Worm (Caenorhabditis elegans) whole organism, mixed stage, embryonic: ENCODE measurements around the gene sru-15.

Experiments
- M03D4.4 ChIP-seq: sonication (generic microtip); optimal IDR thresholded peaks from 2 replicates; lab custom pipeline; 2017; ENCODE audit warnings: mild to moderate bottlenecking, missing genetic modification characterization, missing compliant biosample characterization
- bed-3 ChIP-seq: fragments of 200-800 bp; sonication (Bioruptor generic); optimal IDR thresholded peaks from 3 replicates; lab custom pipeline; 2018; ENCODE audit warnings: mild to moderate bottlenecking, missing genetic modification characterization, moderate library complexity, missing compliant biosample characterization
- blmp-1 ChIP-seq: fragments of 150-350 bp; optimal IDR thresholded peaks from 2 replicates; lab custom pipeline; 2014; ENCODE audit warnings: missing biosample characterization, missing genetic modification characterization
- ceh-39 ChIP-seq: fragments of 150-350 bp; optimal IDR thresholded peaks from 2 replicates; lab custom pipeline; 2014; ENCODE audit warnings: missing biosample characterization, missing genetic modification characterization
- ceh-43 ChIP-seq: fragments of 200-800 bp; sonication (Bioruptor generic); optimal IDR thresholded peaks from 2 replicates; lab custom pipeline; 2018; ENCODE audit warnings: mild to moderate bottlenecking, missing genetic modification characterization, moderate library complexity, missing compliant biosample characterization
- ceh-83 ChIP-seq: fragments of 200-800 bp; sonication (Bioruptor generic); optimal IDR thresholded peaks from 2 replicates; lab custom pipeline; 2018; ENCODE audit warnings: mild to moderate bottlenecking, missing genetic modification characterization, missing compliant biosample characterization
- ces-1 ChIP-seq: fragments of 150-350 bp; optimal IDR thresholded peaks from 2 replicates; lab custom pipeline; 2014; ENCODE audit warnings: missing biosample characterization, missing genetic modification reagents, missing genetic modification characterization
- cnd-1 ChIP-seq: fragments of 200-800 bp; sonication (Bioruptor generic); optimal IDR thresholded peaks from 2 replicates; lab custom pipeline; 2018; ENCODE audit warnings: mild to moderate bottlenecking, missing genetic modification characterization, missing compliant biosample characterization
- drap-1 ChIP-seq: fragments of 200-800 bp; sonication (Bioruptor generic); optimal IDR thresholded peaks from 3 replicates; lab custom pipeline; 2018; ENCODE audit warnings: mild to moderate bottlenecking, missing genetic modification characterization, missing compliant biosample characterization
- elt-1 ChIP-seq: sonication (generic microtip); optimal IDR thresholded peaks from 2 replicates; lab custom pipeline; 2017; ENCODE audit warnings: missing genetic modification characterization, mild to moderate bottlenecking, missing compliant biosample characterization, antibody characterized with exemption, moderate library complexity, borderline replicate concordance; ENCODE audit not compliant: insufficient read depth
- flh-1 ChIP-seq: fragments of 200-800 bp; sonication (Bioruptor generic); optimal IDR thresholded peaks from 2 replicates; lab custom pipeline; 2018; ENCODE audit warnings: mild to moderate bottlenecking, missing genetic modification characterization, moderate library complexity, missing compliant biosample characterization
- ham-2 ChIP-seq: fragments of 200-800 bp; sonication (Bioruptor generic); optimal IDR thresholded peaks from 2 replicates; lab custom pipeline; 2018; ENCODE audit warnings: mild to moderate bottlenecking, missing genetic modification characterization, missing compliant biosample characterization
- hlh-1 ChIP-seq: fragments of 150-350 bp; optimal IDR thresholded peaks from 2 replicates; lab custom pipeline; 2014; ENCODE audit warnings: missing biosample characterization, missing genetic modification reagents, missing genetic modification characterization
- lsy-2 ChIP-seq: fragments of 150-350 bp; optimal IDR thresholded peaks from 2 replicates; lab custom pipeline; 2014; ENCODE audit warnings: missing biosample characterization, missing genetic modification characterization
- mab-5 ChIP-seq: fragments of 150-350 bp; optimal IDR thresholded peaks from 2 replicates; lab custom pipeline; 2014; ENCODE audit warnings: missing biosample characterization, missing genetic modification characterization
- mep-1 ChIP-seq: fragments of 150-350 bp; optimal IDR thresholded peaks from 2 replicates; lab custom pipeline; 2017; ENCODE audit warnings: missing biosample characterization, missing genetic modification reagents, missing genetic modification characterization, inconsistent platforms
- mls-2 ChIP-seq: sonication (generic microtip); optimal IDR thresholded peaks from 2 replicates; lab custom pipeline; 2016; ENCODE audit warnings: mild to moderate bottlenecking, missing genetic modification characterization, moderate library complexity, missing compliant biosample characterization
- nhr-12 ChIP-seq: fragments of 150-350 bp; optimal IDR thresholded peaks from 2 replicates; lab custom pipeline; 2014; ENCODE audit warnings: missing biosample characterization, missing genetic modification characterization
- nhr-2 ChIP-seq: fragments of 150-350 bp; optimal IDR thresholded peaks from 2 replicates; lab custom pipeline; 2014; ENCODE audit warnings: missing biosample characterization, missing genetic modification characterization
- nhr-237 ChIP-seq: fragments of 150-350 bp; optimal IDR thresholded peaks from 2 replicates; lab custom pipeline; 2014; ENCODE audit warnings: missing biosample characterization, missing genetic modification characterization
- nhr-28 ChIP-seq: fragments of 150-350 bp; optimal IDR thresholded peaks from 2 replicates; lab custom pipeline; 2014; ENCODE audit warnings: missing biosample characterization, missing genetic modification characterization
- pha-4 ChIP-seq: fragments of 150-350 bp; optimal IDR thresholded peaks from 2 replicates; lab custom pipeline; 2018; ENCODE audit warnings: missing biosample characterization, missing genetic modification reagents, missing genetic modification characterization
- sem-2 ChIP-seq: fragments of 200-800 bp; sonication (Bioruptor generic); optimal IDR thresholded peaks from 2 replicates; lab custom pipeline; 2018; ENCODE audit warnings: mild to moderate bottlenecking, missing genetic modification characterization, missing compliant biosample characterization
- snpc-4 ChIP-seq: fragments of 150-350 bp; optimal IDR thresholded peaks from 2 replicates; lab custom pipeline; 2014; ENCODE audit warnings: missing biosample characterization, missing genetic modification characterization
- sptf-1 ChIP-seq: sonication (generic microtip); optimal IDR thresholded peaks from 2 replicates; lab custom pipeline; 2017; ENCODE audit warnings: mild to moderate bottlenecking, missing genetic modification characterization, moderate library complexity, missing compliant biosample characterization
- tbx-8 ChIP-seq: fragments of 200-800 bp; sonication (Bioruptor generic); optimal IDR thresholded peaks from 2 replicates; lab custom pipeline; 2018; ENCODE audit warnings: mild to moderate bottlenecking, missing genetic modification characterization, moderate library complexity, missing compliant biosample characterization
- unc-39 ChIP-seq: fragments of 150-350 bp; optimal IDR thresholded peaks from 2 replicates; lab custom pipeline; 2014; ENCODE audit warnings: missing biosample characterization, missing genetic modification characterization
- unc-62 ChIP-seq: fragments of 150-350 bp; optimal IDR thresholded peaks from 2 replicates; lab custom pipeline; 2014; ENCODE audit warnings: missing biosample characterization, missing genetic modification reagents, missing genetic modification characterization
- zip-8 ChIP-seq: fragments of 150-350 bp; optimal IDR thresholded peaks from 2 replicates; lab custom pipeline; 2014; ENCODE audit warnings: missing biosample characterization, missing genetic modification characterization
- ztf-11 ChIP-seq: fragments of 150-350 bp; optimal IDR thresholded peaks from 2 replicates; lab custom pipeline; 2014; ENCODE audit warnings: missing biosample characterization, missing genetic modification characterization

Gene sru-15

ce11 chrIV:17368292-17368691 is 27.7 kb upstream of the sru-15 start, which contains the start of gene trh-1:
trh-1 (plus strand) TSS chrIV:17368592.
- TF ChIP-seq unc-62 (GFP tag; lab: Kevin White, UChicago) (no peak), tbx-8 (GFP tag; lab: Kevin White, UChicago) (no peak), sptf-1 (no peak), cnd-1 (tag; lab: Kevin White, UChicago) (no peak), M03D4.4 (no peak), nhr-12 (no peak), blmp-1 (tag; lab: Kevin White, UChicago) (no peak), sem-2 (GFP tag; lab: Kevin White, UChicago) (no peak), ztf-11 (tag; lab: Kevin White, UChicago) (no peak), lsy-2 (tag; lab: Kevin White, UChicago) (no peak), nhr-237 (tag; lab: Kevin White, UChicago) (no peak), zip-8 (tag; lab: Kevin White, UChicago) (no peak), ces-1 (no peak), ceh-43 (GFP tag; lab: Kevin White, UChicago) (no peak), ham-2 (no peak), mab-5 (tag; lab: Kevin White, UChicago) (no peak), nhr-28 (tag; lab: Kevin White, UChicago) (no peak), mls-2 (tag; lab: Kevin White, UChicago) (no peak)
- TF ChIP-seq, all 35 proteins: peak for 0

- TF ChIP-seq ceh-83 (GFP tag; lab: Kevin White, UChicago) (no peak), zip-8 (tag; lab: Kevin White, UChicago) (peak; percentile 7)
- TF ChIP-seq, all 35 proteins: peak for 1
These were observed 24.5 kb upstream of the sru-15 start, which contains the start of gene C30H6.5 for ce11 chrIV:17371469-17371868. C30H6.5 (plus strand) TSS chrIV:17371769.

ce11 chrIV:17376127-17376526 is 19.9 kb upstream of the sru-15 start, which contains the start of gene haf-1:
haf-1 (plus strand) TSS chrIV:17376427.
- TF ChIP-seq nhr-2 (tag; lab: Kevin White, UChicago) (no peak), ceh-83 (GFP tag; lab: Kevin White, UChicago) (no peak), ztf-11 (tag; lab: Kevin White, UChicago) (no peak), lsy-2 (tag; lab: Kevin White, UChicago) (no peak), drap-1 (GFP tag; lab: Kevin White, UChicago) (no peak), ham-2 (no peak), nhr-237 (tag; lab: Kevin White, UChicago) (no peak), flh-1 (no peak), unc-39 (tag; lab: Kevin White, UChicago) (no peak), ceh-43 (GFP tag; lab: Kevin White, UChicago) (no peak), bed-3 (no peak), hlh-1 (tag; lab: Kevin White, UChicago) (no peak), blmp-1 (tag; lab: Kevin White, UChicago) (no peak), sem-2 (GFP tag; lab: Kevin White, UChicago) (no peak), M03D4.4 (no peak), snpc-4 (tag; lab: Kevin White, UChicago) (no peak)

ce11 chrIV:17380061-17380680 is 15.8 kb upstream of the sru-15 start, which contains the start of the genes C30H6.9 and dlat-2:
C30H6.9 (minus strand) TSS chrIV:17380170.
dlat-2 (plus strand) TSS chrIV:17380626.
- TF ChIP-seq flh-1 (no peak), pha-4 (tag; lab: Kevin White, UChicago) (peak; percentile 38), mep-1 (tag; lab: Kevin White, UChicago) (peak; percentile 22), mab-5 (tag; lab: Kevin White, UChicago) (no peak), ceh-39 (tag; lab: Kevin White, UChicago) (no peak), sem-2 (GFP tag; lab: Kevin White, UChicago) (no peak), cnd-1 (tag; lab: Kevin White, UChicago) (no peak), ham-2 (no peak), lsy-2 (tag; lab: Kevin White, UChicago) (peak; percentile 31), ces-1 (peak; percentile 41), nhr-28 (tag; lab: Kevin White, UChicago) (no peak), zip-8 (tag; lab: Kevin White, UChicago) (no peak), elt-1 (tag; lab: Kevin White, UChicago) (no peak)

ce11 chrIV:17382029-17382428 is 14.0 kb upstream of the sru-15 start, which contains the start of gene C30H6.8:
C30H6.8 (plus strand) TSS chrIV:17382329.
- TF ChIP-seq flh-1 (no peak), unc-62 (GFP tag; lab: Kevin White, UChicago) (no peak)
